Worm (Caenorhabditis elegans): ENCODE measurements around the gene T28A11.19.

- TF ChIP-seq mes-4 (tag; optimal IDR thresholded peaks at IDR 0.05) = no peak
- no peak for TF ChIP-seq tbp1 (GFP tag; optimal IDR thresholded peaks at IDR 0.05)
- no peak for TF ChIP-seq ama-1 (optimal IDR thresholded peaks at IDR 0.05)
- TF ChIP-seq ama-1 (GFP tag; optimal IDR thresholded peaks at IDR 0.05) = no peak
- no peak for TF ChIP-seq pha-4 (tag; optimal IDR thresholded peaks at IDR 0.05)
- no peak for TF ChIP-seq nfya-1 (tag; optimal IDR thresholded peaks at IDR 0.05; ENCODE audit: borderline replicate concordance, insufficient read depth)
- no peak for TF ChIP-seq cebp-1 (GFP tag; IDR thresholded peaks at IDR 0.05)
- no peak for TF ChIP-seq cebp-1 (tag; optimal IDR thresholded peaks at IDR 0.05)
- TF ChIP-seq let-526 (GFP tag; IDR thresholded peaks at IDR 0.05) = no peak
- TF ChIP-seq rec-8 (tag; optimal IDR thresholded peaks at IDR 0.05) = no peak
- no peak for TF ChIP-seq somi-1 (GFP tag; optimal IDR thresholded peaks at IDR 0.05)
- no peak for TF ChIP-seq snpc-4 (GFP tag; optimal IDR thresholded peaks at IDR 0.05)
- TF ChIP-seq snpc-4 (tag; optimal IDR thresholded peaks at IDR 0.05) = no peak
- TF ChIP-seq egrh-3 (GFP tag; IDR thresholded peaks at IDR 0.05) = no peak
Observed at ce11 chrV:3284629-3285028, 15.3 kb upstream of the T28A11.19 start, which contains the start of gene F35F10.5.

Data from whole organism, young adult.